Fruit fly (Drosophila melanogaster) whole organism, embryonic: ENCODE results near the gene Rab9Db.

Experiments
- Aef1 ChIP-seq: fragments of 200-800 bp; sonication (Bioruptor generic); IDR thresholded peaks from 3 replicates; pipeline ENCODE4 v1.3.6; 2022; ENCODE audit warnings: missing biosample characterization, missing genetic modification characterization
- Antp ChIP-seq: fragments of 200-800 bp; sonication (Bioruptor generic); optimal IDR thresholded peaks from 3 replicates; lab custom pipeline; 2016; ENCODE audit warnings: missing biosample characterization, missing genetic modification characterization
- Bteb2 ChIP-seq: fragments of 200-800 bp; sonication (Bioruptor generic); optimal IDR thresholded peaks from 2 replicates; lab custom pipeline; 2016; ENCODE audit warnings: missing biosample characterization, missing genetic modification characterization
- CG11398 ChIP-seq: fragments of 200-800 bp; sonication (Bioruptor generic); optimal IDR thresholded peaks from 2 replicates; lab custom pipeline; 2016; ENCODE audit warnings: missing biosample characterization, missing genetic modification characterization
- CG11504 ChIP-seq: fragments of 200-800 bp; sonication (Bioruptor generic); optimal IDR thresholded peaks from 3 replicates; lab custom pipeline; 2019; ENCODE audit warnings: missing biosample characterization, mild to moderate bottlenecking, missing genetic modification characterization, moderate library complexity
- CG13894 ChIP-seq: fragments of 200-800 bp; sonication (Bioruptor generic); optimal IDR thresholded peaks from 3 replicates; lab custom pipeline; 2018; ENCODE audit warnings: missing biosample characterization, mild to moderate bottlenecking, missing genetic modification characterization, moderate library complexity
- CG15073 ChIP-seq: fragments of 200-800 bp; sonication (Bioruptor generic); optimal IDR thresholded peaks from 2 replicates; lab custom pipeline; 2016; ENCODE audit warnings: missing biosample characterization, missing genetic modification characterization
- CG15479 ChIP-seq: fragments of 200-800 bp; sonication (Bioruptor generic); optimal IDR thresholded peaks from 3 replicates; lab custom pipeline; 2019; ENCODE audit warnings: missing biosample characterization, mild to moderate bottlenecking, missing genetic modification characterization, moderate library complexity
- CG17385 ChIP-seq: fragments of 200-800 bp; sonication (Bioruptor generic); optimal IDR thresholded peaks from 3 replicates; lab custom pipeline; 2018; ENCODE audit warnings: missing biosample characterization, mild to moderate bottlenecking, missing genetic modification characterization
- CG17802 ChIP-seq: fragments of 200-800 bp; sonication (Bioruptor generic); optimal IDR thresholded peaks from 2 replicates; lab custom pipeline; 2018; ENCODE audit warnings: missing biosample characterization, mild to moderate bottlenecking, missing genetic modification characterization, moderate library complexity
- CG18476 ChIP-seq: fragments of 200-800 bp; sonication (Bioruptor generic); optimal IDR thresholded peaks from 2 replicates; lab custom pipeline; 2016; ENCODE audit warnings: missing biosample characterization, mild to moderate bottlenecking, missing genetic modification characterization
- CG2889 ChIP-seq: fragments of 200-800 bp; sonication (Bioruptor generic); IDR thresholded peaks from 3 replicates; pipeline ENCODE4 v1.3.6; 2022; ENCODE audit warnings: missing biosample characterization, missing genetic modification characterization
- CG4617 ChIP-seq: fragments of 200-800 bp; sonication (Bioruptor generic); optimal IDR thresholded peaks from 3 replicates; lab custom pipeline; 2016; ENCODE audit warnings: missing biosample characterization, missing genetic modification characterization, borderline replicate concordance
- CG5953 ChIP-seq: fragments of 200-800 bp; sonication (Bioruptor generic); IDR thresholded peaks from 2 replicates; pipeline ENCODE4 v1.3.6; 2022; ENCODE audit warnings: missing biosample characterization, missing genetic modification characterization
- CG6683 ChIP-seq: fragments of 200-800 bp; sonication (Bioruptor generic); optimal IDR thresholded peaks from 2 replicates; lab custom pipeline; 2017; ENCODE audit warnings: missing biosample characterization, mild to moderate bottlenecking, missing genetic modification characterization, missing genetic modification reagents
- CG6854 ChIP-seq: fragments of 200-800 bp; sonication (Bioruptor generic); optimal IDR thresholded peaks from 3 replicates; lab custom pipeline; 2017; ENCODE audit warnings: missing biosample characterization, mild to moderate bottlenecking, missing genetic modification characterization
- CG7372 ChIP-seq: fragments of 200-800 bp; sonication (Bioruptor generic); IDR thresholded peaks from 2 replicates; pipeline ENCODE4 v1.3.6; 2022; ENCODE audit warnings: missing biosample characterization, missing genetic modification characterization
- CG8359 ChIP-seq: fragments of 200-800 bp; sonication (Bioruptor generic); optimal IDR thresholded peaks from 2 replicates; lab custom pipeline; 2017; ENCODE audit warnings: missing biosample characterization, mild to moderate bottlenecking, missing genetic modification characterization, borderline replicate concordance
- CG9437 ChIP-seq: fragments of 200-800 bp; sonication (Bioruptor generic); optimal IDR thresholded peaks from 2 replicates; lab custom pipeline; 2018; ENCODE audit warnings: missing biosample characterization, mild to moderate bottlenecking, missing genetic modification characterization
- CHES-1-like ChIP-seq: fragments of 200-800 bp; sonication (Bioruptor generic); optimal IDR thresholded peaks from 2 replicates; lab custom pipeline; 2016; ENCODE audit warnings: missing biosample characterization, missing genetic modification characterization
- Ets97D ChIP-seq: fragments of 200-800 bp; sonication (Bioruptor generic); optimal IDR thresholded peaks from 3 replicates; lab custom pipeline; 2016; ENCODE audit warnings: missing biosample characterization, missing genetic modification characterization
- Gug ChIP-seq: fragments of 200-800 bp; sonication (Bioruptor generic); IDR thresholded peaks from 4 replicates; pipeline ENCODE4 v1.3.6; 2022; ENCODE audit warnings: missing biosample characterization, missing genetic modification characterization
- Hey ChIP-seq: fragments of 200-800 bp; sonication (Bioruptor generic); optimal IDR thresholded peaks from 3 replicates; lab custom pipeline; 2018; ENCODE audit warnings: missing biosample characterization, mild to moderate bottlenecking, missing genetic modification characterization
- Hr51 ChIP-seq, 2 experiments: fragments of 200-800 bp; sonication (Bioruptor generic); optimal IDR thresholded peaks; 2 replicates in 1 of 2; 3 replicates in 1 of 2; lab custom pipeline; 2016 to 2018; ENCODE audit warnings: missing biosample characterization in 2 of 2, missing genetic modification characterization in 2 of 2, mild to moderate bottlenecking in 1 of 2, moderate library complexity in 1 of 2
- Sry-δ ChIP-seq: fragments of 200-800 bp; sonication (Bioruptor generic); optimal IDR thresholded peaks from 2 replicates; lab custom pipeline; 2016; ENCODE audit warnings: missing biosample characterization, missing genetic modification characterization
- amos ChIP-seq: fragments of 200-800 bp; sonication (Bioruptor generic); IDR thresholded peaks from 2 replicates; pipeline ENCODE4 v1.3.6; 2022; ENCODE audit warnings: missing biosample characterization, missing genetic modification characterization; ENCODE audit not compliant: partially characterized antibody
- ash1 ChIP-seq: fragments of 200-800 bp; sonication (Bioruptor generic); optimal IDR thresholded peaks from 2 replicates; lab custom pipeline; 2018; ENCODE audit warnings: missing biosample characterization, mild to moderate bottlenecking, missing genetic modification characterization
- cas ChIP-seq: fragments of 200-800 bp; sonication (Bioruptor generic); IDR thresholded peaks from 2 replicates; pipeline ENCODE4 v1.3.6; 2022; ENCODE audit warnings: missing biosample characterization, missing genetic modification characterization
- chn ChIP-seq: fragments of 200-800 bp; sonication (Bioruptor generic); optimal IDR thresholded peaks from 2 replicates; lab custom pipeline; 2016; ENCODE audit warnings: missing biosample characterization, missing genetic modification characterization
- ci ChIP-seq: fragments of 200-800 bp; sonication (Bioruptor generic); IDR thresholded peaks from 3 replicates; pipeline ENCODE4 v1.3.6; 2022; ENCODE audit warnings: missing biosample characterization, missing genetic modification characterization
- crc ChIP-seq: fragments of 200-800 bp; sonication (Bioruptor generic); optimal IDR thresholded peaks from 2 replicates; lab custom pipeline; 2016; ENCODE audit warnings: missing biosample characterization, missing genetic modification characterization
- croc ChIP-seq: fragments of 200-800 bp; sonication (Bioruptor generic); conservative IDR thresholded peaks from 3 replicates; pipeline ENCODE4 v1.3.6; 2022; ENCODE audit warnings: missing biosample characterization, missing genetic modification characterization
- disco-r ChIP-seq: fragments of 200-800 bp; sonication (Bioruptor generic); optimal IDR thresholded peaks from 2 replicates; lab custom pipeline; 2016; ENCODE audit warnings: missing biosample characterization, missing genetic modification characterization
- en ChIP-seq: fragments of 200-800 bp; sonication (Bioruptor generic); optimal IDR thresholded peaks from 2 replicates; lab custom pipeline; 2016; ENCODE audit warnings: missing biosample characterization, missing genetic modification characterization
- h ChIP-seq: fragments of >200 bp; optimal IDR thresholded peaks from 2 replicates; lab custom pipeline; 2017
- kah ChIP-seq: fragments of 200-800 bp; sonication (Bioruptor generic); optimal IDR thresholded peaks from 2 replicates; lab custom pipeline; 2018; ENCODE audit warnings: missing biosample characterization, mild to moderate bottlenecking, missing genetic modification characterization
- kni ChIP-seq: fragments of 200-800 bp; sonication (Bioruptor generic); optimal IDR thresholded peaks from 3 replicates; lab custom pipeline; 2017; ENCODE audit warnings: mild to moderate bottlenecking, missing biosample characterization, missing genetic modification reagents, missing genetic modification characterization
- lilli ChIP-seq: fragments of 200-800 bp; sonication (Bioruptor generic); optimal IDR thresholded peaks from 3 replicates; lab custom pipeline; 2016; ENCODE audit warnings: missing biosample characterization, missing genetic modification characterization
- lov ChIP-seq, 2 experiments: fragments of 200-800 bp in 1 of 2; fragments of >200 bp in 1 of 2; sonication (Bioruptor generic) in 1 of 2; IDR thresholded peaks in 1 of 2; optimal IDR thresholded peaks in 1 of 2; 2 replicates in 1 of 2; 3 replicates in 1 of 2; pipeline versions ENCODE4 v1.3.6 to Lab custom; 2017 to 2022; ENCODE audit warnings: missing biosample characterization in 1 of 2, missing genetic modification characterization in 1 of 2
- mld ChIP-seq: fragments of 200-800 bp; sonication (Bioruptor generic); IDR thresholded peaks from 3 replicates; pipeline ENCODE4 v1.3.6; 2022; ENCODE audit warnings: missing biosample characterization, missing genetic modification characterization; ENCODE audit not compliant: partially characterized antibody
- nau ChIP-seq: fragments of 200-800 bp; sonication (Bioruptor generic); optimal IDR thresholded peaks from 3 replicates; lab custom pipeline; 2017; ENCODE audit warnings: missing biosample characterization, mild to moderate bottlenecking, missing genetic modification characterization, missing genetic modification reagents
- p53 ChIP-seq: fragments of 200-800 bp; sonication (Bioruptor generic); optimal IDR thresholded peaks from 2 replicates; lab custom pipeline; 2016; ENCODE audit warnings: missing biosample characterization, missing genetic modification characterization
- pb ChIP-seq: fragments of 200-800 bp; sonication (Bioruptor generic); optimal IDR thresholded peaks from 3 replicates; lab custom pipeline; 2016; ENCODE audit warnings: missing biosample characterization, missing genetic modification characterization
- pho ChIP-seq: fragments of 200-800 bp; sonication (Bioruptor generic); optimal IDR thresholded peaks from 2 replicates; lab custom pipeline; 2016; ENCODE audit warnings: missing biosample characterization, missing genetic modification characterization
- seq ChIP-seq: fragments of 200-800 bp; sonication (Bioruptor generic); IDR thresholded peaks from 2 replicates; pipeline ENCODE4 v1.3.6; 2022; ENCODE audit warnings: missing biosample characterization, missing genetic modification characterization
- sisA ChIP-seq: fragments of 200-800 bp; sonication (Bioruptor generic); IDR thresholded peaks from 2 replicates; pipeline ENCODE4 v1.3.6; 2022; ENCODE audit warnings: missing biosample characterization, missing genetic modification characterization
- ttk ChIP-seq: fragments of 200-800 bp; sonication (Bioruptor generic); IDR thresholded peaks from 2 replicates; pipeline ENCODE4 v2.1.2; 2022; ENCODE audit warnings: missing biosample characterization, missing genetic modification characterization
- unpg ChIP-seq: fragments of 200-800 bp; sonication (Bioruptor generic); optimal IDR thresholded peaks from 3 replicates; lab custom pipeline; 2018; ENCODE audit warnings: missing biosample characterization, mild to moderate bottlenecking, missing genetic modification characterization, moderate library complexity
- z ChIP-seq: fragments of 200-800 bp; sonication (Bioruptor generic); IDR thresholded peaks from 3 replicates; pipeline ENCODE4 v1.3.6; 2022; ENCODE audit warnings: missing biosample characterization, missing genetic modification characterization
- zfh1 ChIP-seq: fragments of 200-800 bp; sonication (Bioruptor generic); IDR thresholded peaks from 3 replicates; pipeline ENCODE4 v1.3.6; 2022; ENCODE audit warnings: missing biosample characterization, missing genetic modification characterization

The Rab9Db gene

dm6 chrX:10602057-10602764 is 20.8 kb downstream of the Rab9Db start, which contains the start of gene CG1628 (continued):
- TF ChIP-seq Antp (GFP tag; lab: Kevin White, UChicago), result no peak
- TF ChIP-seq Ets97D, result peak; percentile 67
- TF ChIP-seq chn, result peak; percentile 12
- TF ChIP-seq Gug (GFP tag; lab: Robert Waterston, UW), result no peak
- TF ChIP-seq amos (GFP tag; lab: Robert Waterston, UW), result peak; percentile 27; the same call in 1 of the 2 replicates
- no peak for TF ChIP-seq zfh1 (GFP tag; lab: Robert Waterston, UW)
- peak; percentile 86 for TF ChIP-seq kni (GFP tag; lab: Kevin White, UChicago)
- TF ChIP-seq pho (GFP tag; lab: Kevin White, UChicago), result peak; percentile 4
- TF ChIP-seq h (lab: Kevin White, UChicago), result no peak
- TF ChIP-seq CG9437 (GFP tag; lab: Kevin White, UChicago), result no peak
- no peak for TF ChIP-seq Aef1 (GFP tag; lab: Robert Waterston, UW)
- TF ChIP-seq CG17802 (tag; lab: Kevin White, UChicago), result no peak
- peak; percentile 79 for TF ChIP-seq ci (GFP tag; lab: Robert Waterston, UW)
- no peak for TF ChIP-seq pb (GFP tag; lab: Kevin White, UChicago)
- TF ChIP-seq Hey (tag; lab: Kevin White, UChicago), result peak; percentile 7
- TF ChIP-seq CG5953 (GFP tag; lab: Robert Waterston, UW), result 0 out of 2 replicates have a peak, but pooled peaks have one; percentile 23
- no peak for TF ChIP-seq CG6683 (GFP tag; lab: Kevin White, UChicago)
- TF ChIP-seq lilli (GFP tag; lab: Kevin White, UChicago), result no peak
- TF ChIP-seq CG8359 (GFP tag; lab: Kevin White, UChicago), result no peak
- TF ChIP-seq kah, result no peak
- TF ChIP-seq CG13894, result peak; percentile 59
- TF ChIP-seq p53 (GFP tag; lab: Kevin White, UChicago), result no peak
- TF ChIP-seq nau (GFP tag; lab: Kevin White, UChicago), result no peak
- no peak; the same call in 1 of the 2 replicates for TF ChIP-seq ttk (GFP tag; lab: Robert Waterston, UW)
- peak; percentile 61; the same call in 1 of the 3 replicates for TF ChIP-seq mld
- TF ChIP-seq CG4617 (GFP tag; lab: Kevin White, UChicago), result no peak
- peak in 1 of 2 experiments; percentile 17 for TF ChIP-seq Hr51 (GFP tag; optimal IDR thresholded peaks at IDR 0.05; lab: Kevin White, UChicago)
- TF ChIP-seq CG11398, result no peak
- no peak for TF ChIP-seq CG11504 (tag; lab: Kevin White, UChicago)
- TF ChIP-seq CG2889 (GFP tag; lab: Robert Waterston, UW), result no peak
- no peak for TF ChIP-seq disco-r (GFP tag; lab: Kevin White, UChicago)
- TF ChIP-seq sisA (GFP tag; lab: Robert Waterston, UW), result no peak
- peak; percentile 34 for TF ChIP-seq unpg (GFP tag; lab: Kevin White, UChicago)
- TF ChIP-seq Bteb2 (GFP tag; lab: Kevin White, UChicago), result no peak
- TF ChIP-seq crc (GFP tag; lab: Kevin White, UChicago), result no peak
- TF ChIP-seq en (GFP tag; lab: Kevin White, UChicago), result no peak
- no peak for TF ChIP-seq Sry-δ
- TF ChIP-seq CG15479 (GFP tag; lab: Kevin White, UChicago), result no peak
- no peak for TF ChIP-seq lov (optimal IDR thresholded peaks at IDR 0.05; lab: Kevin White, UChicago)
- TF ChIP-seq lov (GFP tag; IDR thresholded peaks at IDR 0.05; lab: Robert Waterston, UW), result 0 out of 3 replicates have a peak, but pooled peaks have one; percentile 56
- no peak for TF ChIP-seq z
- no peak for TF ChIP-seq croc
- TF ChIP-seq seq (GFP tag; lab: Robert Waterston, UW), result 0 out of 2 replicates have a peak, but pooled peaks have one; percentile 20
- no peak for TF ChIP-seq cas (GFP tag; lab: Robert Waterston, UW)
- no peak for TF ChIP-seq CG6854 (GFP tag; lab: Kevin White, UChicago)
- TF ChIP-seq CG15073, result no peak
- peak; percentile 34 for TF ChIP-seq CG17385
- TF ChIP-seq CHES-1-like (GFP tag; lab: Kevin White, UChicago), result no peak
- TF ChIP-seq CG7372 (GFP tag; lab: Robert Waterston, UW), result no peak
- TF ChIP-seq ash1 (GFP tag; lab: Kevin White, UChicago), result no peak
- TF ChIP-seq CG18476 (GFP tag; lab: Kevin White, UChicago), result no peak
